Worm (Caenorhabditis elegans) whole organism, midembryonic: ENCODE results near the gene F14H3.12.

ENCODE experiments used
- T22C8.4 ChIP-seq: fragments of 200-800 bp; sonication (Bioruptor generic); IDR thresholded peaks from 2 replicates; pipeline ENCODE4 v1.3.6; 2022; ENCODE audit warnings: missing genetic modification characterization, missing compliant biosample characterization
- cog-1 ChIP-seq: sonication (generic microtip); optimal IDR thresholded peaks from 2 replicates; lab custom pipeline; 2016; ENCODE audit warnings: missing genetic modification characterization, missing compliant biosample characterization
- flt-1 ChIP-seq: fragments of 200-800 bp; sonication (Bioruptor generic); IDR thresholded peaks from 2 replicates; pipeline ENCODE4 v1.3.6; 2022; ENCODE audit warnings: missing genetic modification characterization, missing compliant biosample characterization
- klf-2 ChIP-seq: fragments of 200-800 bp; sonication (Bioruptor generic); conservative IDR thresholded peaks from 2 replicates; pipeline ENCODE4 v1.3.6; 2022; ENCODE audit warnings: missing genetic modification reagents, missing genetic modification characterization, missing compliant biosample characterization
- med-1 ChIP-seq: sonication (generic microtip); optimal IDR thresholded peaks from 2 replicates; lab custom pipeline; 2017; ENCODE audit warnings: missing genetic modification characterization, mild to moderate bottlenecking, missing compliant biosample characterization, antibody characterized with exemption, missing genetic modification reagents; ENCODE audit not compliant: insufficient read depth
- ref-1 ChIP-seq: fragments of 200-800 bp; sonication (Bioruptor generic); conservative IDR thresholded peaks from 2 replicates; pipeline ENCODE4 v1.3.6; 2022; ENCODE audit warnings: missing genetic modification reagents, missing genetic modification characterization, missing compliant biosample characterization
- tab-1 ChIP-seq: fragments of 200-800 bp; sonication (Bioruptor generic); IDR thresholded peaks from 2 replicates; pipeline ENCODE4 v1.3.6; 2022; ENCODE audit warnings: missing genetic modification characterization, missing compliant biosample characterization
- ztf-23 ChIP-seq: fragments of 200-800 bp; sonication (Bioruptor generic); IDR thresholded peaks from 2 replicates; pipeline ENCODE4 v1.3.6; 2022; ENCODE audit warnings: missing genetic modification reagents, missing genetic modification characterization, missing compliant biosample characterization
- ztf-29 ChIP-seq: fragments of 200-800 bp; sonication (Bioruptor generic); IDR thresholded peaks from 2 replicates; pipeline ENCODE4 v1.3.6; 2022; ENCODE audit warnings: missing genetic modification reagents, missing genetic modification characterization, missing compliant biosample characterization

- TF ChIP-seq tab-1 (no peak), ztf-29 (GFP tag; lab: Robert Waterston, UW) (no peak), med-1 (GFP tag; lab: Kevin White, UChicago) (no peak), T22C8.4 (no peak), ztf-23 (GFP tag; lab: Robert Waterston, UW) (no peak), cog-1 (tag; lab: Kevin White, UChicago) (no peak), ref-1 (no peak), klf-2 (GFP tag; lab: Robert Waterston, UW) (no peak), flt-1 (no peak)
Observed at ce11 chrV:16080039-16080438, 4.9 kb upstream of the F14H3.12 start.
